Worm (Caenorhabditis elegans): ENCODE data around the gene srab-10.

DNA sequence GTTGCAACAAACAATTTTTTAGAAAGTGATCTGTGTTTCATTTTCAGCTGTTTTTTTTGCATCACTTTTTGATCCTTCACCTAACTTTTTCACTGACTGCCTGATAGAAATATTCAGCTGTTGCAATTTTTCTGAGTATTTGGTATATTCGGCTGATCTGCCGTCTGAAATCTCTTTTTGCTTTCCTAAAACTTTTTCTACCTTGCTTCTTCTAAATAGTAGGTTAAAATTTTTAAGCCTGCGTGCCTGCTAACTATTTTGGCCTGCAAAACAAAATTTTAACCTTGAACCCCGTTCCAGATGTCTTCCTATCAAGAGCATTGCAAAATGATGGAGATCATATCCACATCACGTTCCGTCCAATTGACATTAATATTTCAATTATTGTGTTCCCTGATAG, 31.8 kb upstream of the srab-10 start, which contains the start of gene srab-8:
- no peak for TF ChIP-seq snpc-4 (GFP tag; optimal IDR thresholded peaks at IDR 0.05)
- TF ChIP-seq snpc-4 (tag; optimal IDR thresholded peaks at IDR 0.05), result no peak
- no peak for TF ChIP-seq tbx-9 (tag; optimal IDR thresholded peaks at IDR 0.05; ENCODE audit: borderline replicate concordance)
- TF ChIP-seq nhr-179 (tag; optimal IDR thresholded peaks at IDR 0.05), result no peak
- TF ChIP-seq lin-54 (GFP tag; optimal IDR thresholded peaks at IDR 0.05), result no peak
- TF ChIP-seq ztf-6 (GFP tag; IDR thresholded peaks at IDR 0.05), result no peak
- TF ChIP-seq ama-1 (optimal IDR thresholded peaks at IDR 0.05), result no peak
- TF ChIP-seq ama-1 (GFP tag; optimal IDR thresholded peaks at IDR 0.05), result no peak
- no peak for TF ChIP-seq efl-1 (GFP tag; optimal IDR thresholded peaks at IDR 0.05)

All from whole organism, young adult.